Fruit fly (Drosophila melanogaster) whole organism, adult: ENCODE results near the gene ver.

Experiments used
- CG11617 ChIP-seq: fragments of 200-800 bp; sonication (Bioruptor generic); optimal IDR thresholded peaks from 2 replicates; lab custom pipeline; 2017; ENCODE audit warnings: mild to moderate bottlenecking, missing biosample characterization, missing genetic modification reagents, missing genetic modification characterization
- CG12768 ChIP-seq: fragments of 200-800 bp; sonication (Bioruptor generic); optimal IDR thresholded peaks from 2 replicates; lab custom pipeline; 2017; ENCODE audit warnings: missing biosample characterization, missing genetic modification characterization, mild to moderate bottlenecking, moderate library complexity, missing genetic modification reagents
- CG14711 ChIP-seq: fragments of 200-800 bp; sonication (Bioruptor generic); optimal IDR thresholded peaks from 2 replicates; lab custom pipeline; 2018; ENCODE audit warnings: missing biosample characterization, mild to moderate bottlenecking, missing genetic modification characterization, moderate library complexity
- CG1620 ChIP-seq: fragments of 200-800 bp; sonication (Bioruptor generic); optimal IDR thresholded peaks from 2 replicates; lab custom pipeline; 2016; ENCODE audit warnings: missing biosample characterization, missing genetic modification characterization
- CG33017 ChIP-seq: fragments of 200-800 bp; sonication (Bioruptor generic); optimal IDR thresholded peaks from 2 replicates; lab custom pipeline; 2018; ENCODE audit warnings: missing biosample characterization, mild to moderate bottlenecking, missing genetic modification characterization, moderate library complexity
- CG5204 ChIP-seq: fragments of 200-800 bp; sonication (Bioruptor generic); optimal IDR thresholded peaks from 2 replicates; lab custom pipeline; 2016; ENCODE audit warnings: missing biosample characterization, missing genetic modification characterization
- CG7045 ChIP-seq: fragments of 200-800 bp; sonication (Bioruptor generic); optimal IDR thresholded peaks from 2 replicates; lab custom pipeline; 2017; ENCODE audit warnings: missing biosample characterization, mild to moderate bottlenecking, missing genetic modification characterization
- CG7101 ChIP-seq: fragments of 200-800 bp; sonication (Bioruptor generic); optimal IDR thresholded peaks from 2 replicates; lab custom pipeline; 2018; ENCODE audit warnings: missing biosample characterization, mild to moderate bottlenecking, missing genetic modification characterization, moderate library complexity
- Clk ChIP-seq: fragments of 200-800 bp; sonication (Bioruptor generic); optimal IDR thresholded peaks from 2 replicates; lab custom pipeline; 2017; ENCODE audit warnings: missing biosample characterization, missing genetic modification characterization
- Crg-1 ChIP-seq: fragments of 200-800 bp; sonication (Bioruptor generic); optimal IDR thresholded peaks from 2 replicates; lab custom pipeline; 2016; ENCODE audit warnings: missing biosample characterization, missing genetic modification characterization
- Hr96 ChIP-seq: fragments of 200-800 bp; sonication (Bioruptor generic); optimal IDR thresholded peaks from 2 replicates; lab custom pipeline; 2016; ENCODE audit warnings: missing biosample characterization, missing genetic modification characterization
- Mnt ChIP-seq: fragments of 200-800 bp; sonication (Bioruptor generic); optimal IDR thresholded peaks from 2 replicates; lab custom pipeline; 2016; ENCODE audit warnings: missing biosample characterization, mild to moderate bottlenecking, missing genetic modification characterization
- bab1 ChIP-seq: fragments of 200-800 bp; sonication (Bioruptor generic); optimal IDR thresholded peaks from 3 replicates; lab custom pipeline; 2019; ENCODE audit warnings: missing biosample characterization, mild to moderate bottlenecking, missing genetic modification characterization, moderate library complexity
- cic ChIP-seq: fragments of 200-800 bp; sonication (Bioruptor generic); optimal IDR thresholded peaks from 2 replicates; lab custom pipeline; 2017; ENCODE audit warnings: missing biosample characterization, mild to moderate bottlenecking, missing genetic modification characterization, moderate library complexity
- cnc ChIP-seq, 2 experiments: fragments of >200 bp; optimal IDR thresholded peaks; 2 replicates each; lab custom pipeline; 2017
- kay ChIP-seq: fragments of 200-800 bp; sonication (Bioruptor generic); peaks from one replicate; lab custom pipeline; 2016; ENCODE audit warnings: missing biosample characterization, missing genetic modification characterization, borderline replicate concordance
- ovo ChIP-seq: fragments of 200-800 bp; sonication (Bioruptor generic); optimal IDR thresholded peaks from 2 replicates; lab custom pipeline; 2016; ENCODE audit warnings: missing biosample characterization, missing genetic modification characterization
- pad ChIP-seq: fragments of 200-800 bp; sonication (Bioruptor generic); optimal IDR thresholded peaks from 3 replicates; lab custom pipeline; 2017; ENCODE audit warnings: missing biosample characterization, missing genetic modification characterization, mild to moderate bottlenecking, moderate library complexity, missing genetic modification reagents
- tj ChIP-seq: fragments of 200-800 bp; sonication (Bioruptor generic); optimal IDR thresholded peaks from 3 replicates; lab custom pipeline; 2017; ENCODE audit warnings: missing biosample characterization, mild to moderate bottlenecking, missing genetic modification characterization, moderate library complexity
- toe ChIP-seq: fragments of 200-800 bp; sonication (Bioruptor generic); optimal IDR thresholded peaks from 2 replicates; lab custom pipeline; 2016; ENCODE audit warnings: missing biosample characterization, missing genetic modification characterization

ver gene

DNA sequence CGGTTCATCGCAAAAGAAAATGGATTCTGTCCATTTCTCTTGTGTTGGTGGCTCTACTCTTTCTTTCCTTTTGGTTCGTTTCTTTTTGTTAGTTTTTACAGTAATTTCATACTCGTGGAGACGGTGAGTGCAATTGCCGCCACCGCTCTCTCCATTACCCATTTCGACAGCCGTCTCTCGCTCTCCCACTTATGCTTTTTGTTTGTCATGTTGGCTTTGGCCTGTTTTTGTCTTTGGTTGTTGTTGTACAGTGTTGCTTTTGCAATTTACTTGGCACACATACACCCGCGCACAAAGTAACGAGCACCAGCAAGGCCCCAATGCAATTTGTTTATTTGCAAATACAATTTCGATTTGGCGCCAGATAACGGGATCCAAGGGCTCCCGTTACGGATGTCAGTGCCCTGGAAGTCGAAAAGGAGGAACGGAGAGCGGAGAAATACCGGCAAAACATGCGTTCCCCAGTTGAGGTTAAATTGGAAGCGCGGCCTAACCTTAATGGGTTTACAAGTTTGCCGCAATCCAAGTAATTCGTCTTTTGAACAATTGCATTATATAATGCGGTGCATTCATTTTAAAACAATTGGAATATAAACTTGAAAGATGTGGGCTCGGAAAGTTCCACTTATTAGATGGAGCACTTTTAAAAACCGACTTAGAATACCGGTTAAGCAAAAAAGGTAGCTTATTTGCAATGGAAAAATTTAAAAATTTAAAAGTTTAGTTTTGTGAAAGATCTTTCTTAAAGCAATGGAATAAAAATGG, 7.9 kb upstream of the ver start:
- no peak for TF ChIP-seq toe
- TF ChIP-seq kay (GFP tag; lab: Kevin White, UChicago) = no peak
- TF ChIP-seq tj (GFP tag; lab: Kevin White, UChicago) = no peak
- TF ChIP-seq pad (GFP tag; lab: Kevin White, UChicago) = peak; percentile 81
- no peak for TF ChIP-seq Clk (GFP tag; lab: Kevin White, UChicago)
- TF ChIP-seq CG7045 (GFP tag; lab: Kevin White, UChicago) = peak; percentile 12
- TF ChIP-seq CG11617 = no peak
- TF ChIP-seq CG14711 (tag; lab: Kevin White, UChicago) = no peak
- no peak for TF ChIP-seq Hr96 (GFP tag; lab: Kevin White, UChicago)
- TF ChIP-seq CG12768 (GFP tag; lab: Kevin White, UChicago) = no peak
- TF ChIP-seq Crg-1 (GFP tag; lab: Kevin White, UChicago) = no peak
- peak; percentile 10 for TF ChIP-seq bab1 (GFP tag; lab: Kevin White, UChicago)
- peak; percentile 34 for TF ChIP-seq cic (GFP tag; lab: Kevin White, UChicago)
- no peak for TF ChIP-seq CG5204 (GFP tag; lab: Kevin White, UChicago)
- TF ChIP-seq cnc (optimal IDR thresholded peaks at IDR 0.05; lab: Kevin White, UChicago) = peak; percentile 72 to 77
- no peak for TF ChIP-seq CG7101
- TF ChIP-seq ovo (GFP tag; lab: Kevin White, UChicago) = peak; percentile 99
- no peak for TF ChIP-seq CG1620 (GFP tag; lab: Kevin White, UChicago)
- no peak for TF ChIP-seq CG33017 (tag; lab: Kevin White, UChicago)
- peak; percentile 37 for TF ChIP-seq Mnt (GFP tag; lab: Kevin White, UChicago)

DNA sequence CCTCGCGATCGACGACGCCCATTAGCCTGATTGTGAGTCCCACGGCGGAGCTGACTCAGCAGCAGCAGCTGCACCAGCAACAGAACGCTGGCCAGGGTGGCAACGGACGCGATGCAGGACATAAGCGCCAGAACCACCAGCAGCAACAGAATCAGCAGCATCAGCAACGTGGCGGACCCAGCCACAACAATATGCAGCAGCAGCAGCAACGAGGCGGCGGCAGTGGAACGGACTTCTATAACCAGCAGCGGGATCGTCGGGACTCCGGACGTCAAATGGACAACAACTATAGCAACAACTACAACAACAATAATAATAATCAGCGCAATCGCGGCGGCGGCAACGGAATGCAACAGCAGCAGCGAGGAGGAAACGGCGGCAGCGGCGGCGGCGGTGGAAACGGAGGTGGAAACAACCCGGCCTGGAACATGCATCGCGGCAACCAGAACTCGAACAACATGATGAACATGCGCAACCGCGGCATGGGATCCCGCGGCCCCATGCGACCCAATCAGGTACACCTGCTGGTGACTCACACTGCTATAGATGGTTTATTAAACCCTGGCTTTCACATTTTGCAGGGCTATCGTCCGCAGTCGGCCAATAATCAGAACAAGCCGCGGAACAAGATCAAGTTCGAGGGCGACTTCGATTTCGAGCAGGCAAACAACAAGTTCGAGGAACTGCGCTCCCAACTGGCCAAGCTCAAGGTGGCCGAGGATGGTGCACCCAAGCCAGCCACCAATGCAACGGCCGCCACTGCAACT, 6.2 kb upstream of the ver start:
- TF ChIP-seq pad (GFP tag; lab: Kevin White, UChicago) = peak; percentile 2
- no peak for TF ChIP-seq CG11617
- TF ChIP-seq CG12768 (GFP tag; lab: Kevin White, UChicago) = peak; percentile 57
- TF ChIP-seq Clk (GFP tag; lab: Kevin White, UChicago) = peak; percentile 18

DNA sequence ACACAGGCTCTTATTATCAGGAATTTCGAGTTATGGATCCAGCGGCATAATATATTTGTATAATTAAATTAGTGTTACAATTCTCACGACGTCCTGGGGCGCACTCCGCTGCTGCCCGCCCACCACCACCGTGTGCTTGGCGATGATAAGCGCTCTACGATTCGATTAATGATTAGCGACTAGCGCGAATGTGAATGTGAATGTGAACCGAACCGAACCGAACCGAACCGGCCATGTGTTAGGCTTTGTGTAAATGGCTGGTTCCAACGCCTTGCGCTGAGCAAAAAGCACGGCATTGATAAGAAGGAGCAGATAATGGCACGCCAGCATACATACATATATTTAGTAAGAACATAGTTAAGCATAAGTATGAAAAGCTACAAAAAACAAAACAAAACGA, 4.5 kb upstream of the ver start:
- TF ChIP-seq cic (GFP tag; lab: Kevin White, UChicago) (peak; percentile 83), cnc (optimal IDR thresholded peaks at IDR 0.05; lab: Kevin White, UChicago) (no peak), Mnt (GFP tag; lab: Kevin White, UChicago) (peak; percentile 73), bab1 (GFP tag; lab: Kevin White, UChicago) (no peak), CG14711 (tag; lab: Kevin White, UChicago) (no peak)

DNA sequence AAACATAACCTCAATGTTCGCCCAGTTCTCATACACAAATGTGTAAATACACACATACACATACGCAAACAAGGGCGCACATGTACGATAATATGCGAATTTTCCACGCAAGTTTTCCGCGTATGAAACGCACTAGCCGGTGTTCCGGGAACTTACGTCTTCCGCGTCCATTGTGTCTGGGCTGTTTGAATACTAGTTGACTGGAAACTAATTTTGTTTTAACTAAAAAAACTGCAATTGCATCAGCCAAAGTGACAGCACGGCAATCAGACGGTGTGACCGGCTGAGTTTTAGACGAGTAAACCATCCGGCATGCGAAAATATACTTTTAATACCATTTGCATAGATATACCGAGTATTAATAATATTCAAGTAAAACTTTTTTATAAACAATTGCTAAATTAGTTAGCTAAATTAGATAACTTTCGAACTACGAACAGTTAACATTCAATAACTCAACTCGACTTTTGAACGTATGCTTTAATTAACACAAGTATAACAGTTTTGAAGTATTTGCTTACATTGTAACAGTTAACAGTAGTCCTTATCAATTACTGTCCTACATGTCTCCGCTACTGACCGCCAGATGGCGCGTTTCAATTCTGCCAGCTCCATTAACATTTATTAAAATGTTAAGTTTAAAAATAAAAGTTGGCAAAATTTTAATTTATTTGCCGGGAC, 2.8 kb downstream of the ver start, which contains the start of gene eIF2beta:
Gene eIF2beta (minus strand): TSS at position 299 of the 681 bp plus-strand sequence.
- TF ChIP-seq cic (GFP tag; lab: Kevin White, UChicago) = peak; percentile 8
- TF ChIP-seq ovo (GFP tag; lab: Kevin White, UChicago) = no peak
- peak; percentile 98 for TF ChIP-seq Mnt (GFP tag; lab: Kevin White, UChicago)
- TF ChIP-seq CG1620 (GFP tag; lab: Kevin White, UChicago) = peak; percentile 2
- peak; percentile 20 for TF ChIP-seq CG14711 (tag; lab: Kevin White, UChicago)
- no peak for TF ChIP-seq CG5204 (GFP tag; lab: Kevin White, UChicago)
- peak; percentile 44 for TF ChIP-seq tj (GFP tag; lab: Kevin White, UChicago)
- TF ChIP-seq pad (GFP tag; lab: Kevin White, UChicago) = peak; percentile 15
- TF ChIP-seq Crg-1 (GFP tag; lab: Kevin White, UChicago) = no peak
- peak; percentile 28 for TF ChIP-seq CG11617
- peak; percentile 55 for TF ChIP-seq bab1 (GFP tag; lab: Kevin White, UChicago)

DNA sequence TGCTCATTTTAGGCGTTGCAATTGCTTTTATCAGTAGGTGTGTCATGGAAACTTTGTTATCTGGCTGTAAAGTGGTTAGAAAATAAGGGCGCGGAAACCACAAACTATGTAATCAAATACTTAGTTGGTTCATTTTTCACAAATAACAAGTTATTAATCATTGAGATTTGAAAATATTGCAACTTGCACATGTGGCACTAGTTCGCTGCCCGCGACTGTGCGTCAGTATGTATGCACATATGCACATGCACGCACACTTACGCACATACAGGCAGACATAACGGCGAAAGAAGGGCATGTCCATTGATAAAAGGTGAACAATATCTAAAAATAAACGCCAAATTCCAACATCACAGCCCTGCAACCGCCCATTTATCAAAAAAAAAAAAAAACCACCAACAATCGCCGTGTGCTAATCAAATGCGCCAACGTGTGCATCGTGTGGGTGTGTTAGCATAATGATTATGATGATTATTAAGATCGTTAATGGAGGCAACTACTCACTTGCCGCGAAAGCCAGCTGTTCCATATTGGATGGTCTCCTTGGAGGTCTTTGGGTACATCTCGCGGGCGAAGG, 5.7 kb downstream of the ver start:
- TF ChIP-seq tj (GFP tag; lab: Kevin White, UChicago) = peak; percentile 15
- peak; percentile 50 for TF ChIP-seq Mnt (GFP tag; lab: Kevin White, UChicago)
- TF ChIP-seq CG14711 (tag; lab: Kevin White, UChicago) = peak; percentile 3
- no peak for TF ChIP-seq CG5204 (GFP tag; lab: Kevin White, UChicago)
- peak; percentile 36 for TF ChIP-seq CG7045 (GFP tag; lab: Kevin White, UChicago)
- no peak for TF ChIP-seq cnc (optimal IDR thresholded peaks at IDR 0.05; lab: Kevin White, UChicago)
- TF ChIP-seq Crg-1 (GFP tag; lab: Kevin White, UChicago) = no peak
- peak; percentile 66 for TF ChIP-seq CG33017 (tag; lab: Kevin White, UChicago)
- no peak for TF ChIP-seq CG1620 (GFP tag; lab: Kevin White, UChicago)
- TF ChIP-seq CG11617 = peak; percentile 21
- no peak for TF ChIP-seq pad (GFP tag; lab: Kevin White, UChicago)
- no peak for TF ChIP-seq Hr96 (GFP tag; lab: Kevin White, UChicago)
- TF ChIP-seq toe = no peak
- TF ChIP-seq Clk (GFP tag; lab: Kevin White, UChicago) = peak; percentile 19
- TF ChIP-seq ovo (GFP tag; lab: Kevin White, UChicago) = peak; percentile 41
- TF ChIP-seq CG7101 = peak; percentile 50
- no peak for TF ChIP-seq kay (GFP tag; lab: Kevin White, UChicago)
